In genomic region chrX:21027929-21028575, dm6 we compare ENCODE assay signal across 5 fruit fly cellular contexts.
TF ChIP-seq lines count a peak whose summit lies in the region.

Gene CG1532 (minus strand): TSS chrX:21028361.

- peak; percentile 1 for TF ChIP-seq CTCF in whole organism, embryonic (GFP tag; optimal IDR thresholded peaks at IDR 0.05; lab: Kevin White, UChicago)

TF ChIP-seq in whole organism, adult, 20 proteins besides CTCF, POLR2A, EP300 and RAD21:
- no peak for TF ChIP-seq CG12768 (GFP tag; optimal IDR thresholded peaks at IDR 0.05; lab: Kevin White, UChicago)
- peak; percentile 49 for TF ChIP-seq bab1 (GFP tag; optimal IDR thresholded peaks at IDR 0.05; lab: Kevin White, UChicago)
- no peak for TF ChIP-seq CG7045 (GFP tag; optimal IDR thresholded peaks at IDR 0.05; lab: Kevin White, UChicago)
- no peak for TF ChIP-seq cic (GFP tag; optimal IDR thresholded peaks at IDR 0.05; lab: Kevin White, UChicago)
- TF ChIP-seq Hr96 (GFP tag; optimal IDR thresholded peaks at IDR 0.05; lab: Kevin White, UChicago) = peak; percentile 50
- no peak for TF ChIP-seq tj (GFP tag; optimal IDR thresholded peaks at IDR 0.05; lab: Kevin White, UChicago)
- peak; percentile 13 for TF ChIP-seq CG7101 (tag; optimal IDR thresholded peaks at IDR 0.05; lab: Kevin White, UChicago)
- peak; percentile 77 for TF ChIP-seq kay (GFP tag; lab: Kevin White, UChicago; ENCODE audit: borderline replicate concordance)
- peak; percentile 2 for TF ChIP-seq CG14711 (tag; optimal IDR thresholded peaks at IDR 0.05; lab: Kevin White, UChicago)
- TF ChIP-seq CG1620 (GFP tag; optimal IDR thresholded peaks at IDR 0.05; lab: Kevin White, UChicago) = peak; percentile 17
- no peak for TF ChIP-seq Clk (GFP tag; optimal IDR thresholded peaks at IDR 0.05; lab: Kevin White, UChicago)
- TF ChIP-seq toe (GFP tag; optimal IDR thresholded peaks at IDR 0.05; lab: Kevin White, UChicago) = no peak
- no peak for TF ChIP-seq pad (GFP tag; optimal IDR thresholded peaks at IDR 0.05; lab: Kevin White, UChicago)
- TF ChIP-seq Crg-1 (GFP tag; optimal IDR thresholded peaks at IDR 0.05; lab: Kevin White, UChicago) = no peak
- peak; percentile 9 for TF ChIP-seq CG5204 (GFP tag; optimal IDR thresholded peaks at IDR 0.05; lab: Kevin White, UChicago)
- peak; percentile 57 for TF ChIP-seq Mnt (GFP tag; optimal IDR thresholded peaks at IDR 0.05; lab: Kevin White, UChicago)
- no peak for TF ChIP-seq CG11617 (GFP tag; optimal IDR thresholded peaks at IDR 0.05; lab: Kevin White, UChicago)
- peak; percentile 3 for TF ChIP-seq ovo (GFP tag; optimal IDR thresholded peaks at IDR 0.05; lab: Kevin White, UChicago)
- no peak for TF ChIP-seq cnc (optimal IDR thresholded peaks at IDR 0.05; lab: Kevin White, UChicago)

TF ChIP-seq in whole organism, embryonic, 481 proteins besides CTCF, POLR2A, EP300 and RAD21 (continues in another document):
- TF ChIP-seq CG12155 (GFP tag; optimal IDR thresholded peaks at IDR 0.05; lab: Kevin White, UChicago) (no peak), CG13287 (GFP tag; IDR thresholded peaks at IDR 0.05; lab: Robert Waterston, UW; ENCODE audit: partially characterized antibody) (peak; percentile 73), Fer2 (tag; optimal IDR thresholded peaks at IDR 0.05; lab: Kevin White, UChicago) (no peak), ato (GFP tag; IDR thresholded peaks at IDR 0.05; lab: Robert Waterston, UW; ENCODE audit: partially characterized antibody) (no peak; the same call in 1 of the 2 replicates), br (optimal IDR thresholded peaks at IDR 0.05; lab: Kevin White, UChicago) (no peak), CG15073 (GFP tag; optimal IDR thresholded peaks at IDR 0.05; lab: Kevin White, UChicago) (no peak), seq (GFP tag; IDR thresholded peaks at IDR 0.05; lab: Robert Waterston, UW) (no peak), pnt (GFP tag; optimal IDR thresholded peaks at IDR 0.05; lab: Kevin White, UChicago) (no peak), CG11085 (GFP tag; IDR thresholded peaks at IDR 0.05; lab: Robert Waterston, UW) (no peak), Trl (optimal IDR thresholded peaks at IDR 0.05; lab: Kevin White, UChicago) (no peak), Trl (GFP tag; optimal IDR thresholded peaks at IDR 0.05; lab: Kevin White, UChicago) (no peak), ERR (GFP tag; optimal IDR thresholded peaks at IDR 0.05; lab: Kevin White, UChicago) (no peak), wdn (GFP tag; IDR thresholded peaks at IDR 0.05; lab: Robert Waterston, UW) (no peak), gfzf (GFP tag; optimal IDR thresholded peaks at IDR 0.05; lab: Kevin White, UChicago) (peak; percentile 65), ATbp (GFP tag; optimal IDR thresholded peaks at IDR 0.05; lab: Kevin White, UChicago) (no peak), CG34224 (GFP tag; IDR thresholded peaks at IDR 0.05; lab: Robert Waterston, UW; ENCODE audit: partially characterized antibody) (peak; percentile 58; the same call in 2 of the 3 replicates), Lhr (GFP tag; optimal IDR thresholded peaks at IDR 0.05; lab: Kevin White, UChicago) (peak; percentile 15), bsh (GFP tag; optimal IDR thresholded peaks at IDR 0.05; lab: Kevin White, UChicago) (no peak), dpn (GFP tag; optimal IDR thresholded peaks at IDR 0.05; lab: Kevin White, UChicago) (no peak)

TF ChIP-seq in whole organism, prepupa, 60 proteins besides CTCF, POLR2A, EP300 and RAD21 (continues in another document):
- no peak for TF ChIP-seq CG8119 (GFP tag; IDR thresholded peaks at IDR 0.05; lab: Robert Waterston, UW)
- TF ChIP-seq CG6163 (GFP tag; IDR thresholded peaks at IDR 0.05; lab: Robert Waterston, UW) = no peak
- TF ChIP-seq CG15336 (GFP tag; IDR thresholded peaks at IDR 0.05; lab: Robert Waterston, UW) = no peak
- TF ChIP-seq spab (GFP tag; optimal IDR thresholded peaks at IDR 0.05; lab: Kevin White, UChicago) = no peak
- no peak for TF ChIP-seq Sox14 (GFP tag; optimal IDR thresholded peaks at IDR 0.05; lab: Kevin White, UChicago)
- TF ChIP-seq CG3919 (GFP tag; optimal IDR thresholded peaks at IDR 0.05; lab: Kevin White, UChicago) = peak; percentile 29
- no peak for TF ChIP-seq CG8632 (GFP tag; optimal IDR thresholded peaks at IDR 0.05; lab: Kevin White, UChicago)
- TF ChIP-seq Eip78C (GFP tag; lab: Kevin White, UChicago) = peak; percentile 83
- no peak for TF ChIP-seq esn (GFP tag; optimal IDR thresholded peaks at IDR 0.05; lab: Kevin White, UChicago)
- TF ChIP-seq CG8319 (GFP tag; optimal IDR thresholded peaks at IDR 0.05; lab: Kevin White, UChicago) = no peak
- TF ChIP-seq CG11762 (GFP tag; optimal IDR thresholded peaks at IDR 0.05; lab: Kevin White, UChicago; ENCODE audit: insufficient read depth) = no peak
- no peak for TF ChIP-seq achi (GFP tag; optimal IDR thresholded peaks at IDR 0.05; lab: Kevin White, UChicago)
- TF ChIP-seq CG6792 (GFP tag; optimal IDR thresholded peaks at IDR 0.05; lab: Kevin White, UChicago) = no peak
- TF ChIP-seq CG6276 (GFP tag; optimal IDR thresholded peaks at IDR 0.05; lab: Kevin White, UChicago) = no peak
- TF ChIP-seq CG7368 (GFP tag; optimal IDR thresholded peaks at IDR 0.05; lab: Kevin White, UChicago) = peak; percentile 13
- TF ChIP-seq Hr38 (GFP tag; optimal IDR thresholded peaks at IDR 0.05; lab: Kevin White, UChicago) = no peak
- peak; percentile 56 for TF ChIP-seq CG6854 (GFP tag; optimal IDR thresholded peaks at IDR 0.05; lab: Kevin White, UChicago)
- peak; percentile 25 for TF ChIP-seq Met (GFP tag; optimal IDR thresholded peaks at IDR 0.05; lab: Kevin White, UChicago)
- no peak for TF ChIP-seq topi (GFP tag; optimal IDR thresholded peaks at IDR 0.05; lab: Kevin White, UChicago)
- no peak for TF ChIP-seq CG32006 (GFP tag; optimal IDR thresholded peaks at IDR 0.05; lab: Kevin White, UChicago)
- no peak for TF ChIP-seq OdsH (GFP tag; optimal IDR thresholded peaks at IDR 0.05; lab: Kevin White, UChicago)

TF ChIP-seq in whole organism, pupa, 21 proteins besides CTCF, POLR2A, EP300 and RAD21:
- no peak for TF ChIP-seq CG4496 (GFP tag; IDR thresholded peaks at IDR 0.05; lab: Robert Waterston, UW)
- TF ChIP-seq Ets98B (GFP tag; IDR thresholded peaks at IDR 0.05; lab: Robert Waterston, UW) = peak; percentile 6; the same call in 1 of the 2 replicates
- no peak for TF ChIP-seq D1 (tag; optimal IDR thresholded peaks at IDR 0.05; lab: Kevin White, UChicago)
- 0 out of 2 replicates have a peak, but pooled peaks have one; percentile 25 for TF ChIP-seq CG32121 (GFP tag; IDR thresholded peaks at IDR 0.05; lab: Robert Waterston, UW)
- TF ChIP-seq EcR (GFP tag; optimal IDR thresholded peaks at IDR 0.05; lab: Kevin White, UChicago) = peak; percentile 30
- TF ChIP-seq Pif1A (GFP tag; optimal IDR thresholded peaks at IDR 0.05; lab: Kevin White, UChicago) = peak; percentile 40
- TF ChIP-seq gl (tag; optimal IDR thresholded peaks at IDR 0.05; lab: Kevin White, UChicago) = no peak

TF ChIP-seq in whole organism, wandering third instar larva, 38 proteins besides CTCF, POLR2A, EP300 and RAD21:
- TF ChIP-seq HLH106 (tag; optimal IDR thresholded peaks at IDR 0.05; lab: Kevin White, UChicago) = no peak
- TF ChIP-seq Dif (GFP tag; optimal IDR thresholded peaks at IDR 0.05; lab: Kevin White, UChicago; ENCODE audit: partially characterized antibody) = peak; percentile 0
- TF ChIP-seq sage (GFP tag; optimal IDR thresholded peaks at IDR 0.05; lab: Kevin White, UChicago) = peak; percentile 6
- TF ChIP-seq foxo (GFP tag; optimal IDR thresholded peaks at IDR 0.05; lab: Kevin White, UChicago) = peak in 1 of 2 experiments; percentile 31
- no peak for TF ChIP-seq woc (GFP tag; optimal IDR thresholded peaks at IDR 0.05; lab: Kevin White, UChicago)
- TF ChIP-seq Rel (GFP tag; optimal IDR thresholded peaks at IDR 0.05; lab: Kevin White, UChicago) = no peak
- TF ChIP-seq Rel (tag; optimal IDR thresholded peaks at IDR 0.05; lab: Kevin White, UChicago) = peak; percentile 27
- no peak for TF ChIP-seq CrebA (GFP tag; optimal IDR thresholded peaks at IDR 0.05; lab: Kevin White, UChicago; ENCODE audit: borderline replicate concordance)
- TF ChIP-seq fru (GFP tag; optimal IDR thresholded peaks at IDR 0.05; lab: Kevin White, UChicago) = peak; percentile 16
- peak; percentile 39 for TF ChIP-seq h (GFP tag; optimal IDR thresholded peaks at IDR 0.05; lab: Kevin White, UChicago)
- peak; percentile 16 for TF ChIP-seq Hnf4 (GFP tag; optimal IDR thresholded peaks at IDR 0.05; lab: Kevin White, UChicago)
